Worm (Caenorhabditis elegans) whole organism, L2 larva: ENCODE data around the gene jip-1.

Experiments
- C34F6.9 ChIP-seq: fragments of 150-350 bp; optimal IDR thresholded peaks from 2 replicates; lab custom pipeline; 2014; ENCODE audit warnings: missing biosample characterization, missing genetic modification characterization
- F13H6.1 ChIP-seq: sonication (generic microtip); optimal IDR thresholded peaks from 2 replicates; lab custom pipeline; 2016; ENCODE audit warnings: missing genetic modification characterization, missing compliant biosample characterization
- Y55F3AM.14 ChIP-seq: fragments of 200-800 bp; sonication (Bioruptor generic); optimal IDR thresholded peaks from 2 replicates; lab custom pipeline; 2018; ENCODE audit warnings: mild to moderate bottlenecking, missing genetic modification characterization, missing compliant biosample characterization
- alr-1 ChIP-seq: fragments of 150-350 bp; optimal IDR thresholded peaks from 2 replicates; lab custom pipeline; 2014; ENCODE audit warnings: missing biosample characterization, missing genetic modification characterization
- aly-2 ChIP-seq: fragments of 150-350 bp; optimal IDR thresholded peaks from 2 replicates; lab custom pipeline; 2014; ENCODE audit warnings: missing biosample characterization, missing genetic modification characterization
- ama-1 ChIP-seq: fragments of 150-350 bp; optimal IDR thresholded peaks from 2 replicates; lab custom pipeline; 2018; ENCODE audit warnings: inconsistent platforms
- crh-2 ChIP-seq: sonication (generic microtip); optimal IDR thresholded peaks from 2 replicates; lab custom pipeline; 2017; ENCODE audit warnings: missing biosample characterization, missing genetic modification characterization
- dmd-4 ChIP-seq: sonication (generic microtip); optimal IDR thresholded peaks from 2 replicates; lab custom pipeline; 2017; ENCODE audit warnings: missing biosample characterization, missing genetic modification characterization
- egl-27 ChIP-seq: sonication (generic microtip); optimal IDR thresholded peaks from 3 replicates; lab custom pipeline; 2017; ENCODE audit warnings: missing biosample characterization, missing genetic modification reagents, missing genetic modification characterization
- elt-1 ChIP-seq: fragments of 150-350 bp; optimal IDR thresholded peaks from 2 replicates; lab custom pipeline; 2014; ENCODE audit warnings: missing biosample characterization, missing genetic modification characterization
- elt-3 ChIP-seq: sonication (generic microtip); optimal IDR thresholded peaks from 2 replicates; lab custom pipeline; 2017; ENCODE audit warnings: missing biosample characterization, missing genetic modification characterization
- fos-1 ChIP-seq: fragments of 150-350 bp; optimal IDR thresholded peaks from 2 replicates; lab custom pipeline; 2014; ENCODE audit warnings: missing biosample characterization, missing genetic modification characterization
- gmeb-1 ChIP-seq: fragments of 150-350 bp; optimal IDR thresholded peaks from 2 replicates; lab custom pipeline; 2014; ENCODE audit warnings: missing biosample characterization, missing genetic modification characterization
- lin-11 ChIP-seq: fragments of 150-350 bp; sonication (generic microtip); optimal IDR thresholded peaks from 2 replicates; lab custom pipeline; 2014; ENCODE audit warnings: missing biosample characterization, missing genetic modification characterization, inconsistent platforms, mixed read lengths
- lin-39 ChIP-seq: fragments of 150-350 bp; optimal IDR thresholded peaks from 2 replicates; lab custom pipeline; 2014; ENCODE audit warnings: missing biosample characterization, missing genetic modification reagents, missing genetic modification characterization
- mab-5 ChIP-seq: fragments of 150-350 bp; optimal IDR thresholded peaks from 2 replicates; lab custom pipeline; 2014; ENCODE audit warnings: missing biosample characterization, missing genetic modification characterization
- mbf-1 ChIP-seq: sonication (generic microtip); optimal IDR thresholded peaks from 2 replicates; lab custom pipeline; 2017; ENCODE audit warnings: missing biosample characterization, missing genetic modification characterization
- mdl-1 ChIP-seq, 2 experiments: fragments of 150-350 bp in 1 of 2; sonication (generic microtip) in 1 of 2; optimal IDR thresholded peaks; 2 replicates each; lab custom pipeline; 2017; ENCODE audit warnings: missing biosample characterization in 2 of 2, missing genetic modification characterization in 2 of 2
- nhr-11 ChIP-seq: fragments of 150-350 bp; optimal IDR thresholded peaks from 2 replicates; lab custom pipeline; 2014; ENCODE audit warnings: missing biosample characterization, missing genetic modification characterization
- nhr-129 ChIP-seq: fragments of 150-350 bp; optimal IDR thresholded peaks from 2 replicates; lab custom pipeline; 2014; ENCODE audit warnings: missing biosample characterization, missing genetic modification characterization
- nhr-21 ChIP-seq: fragments of 150-350 bp; optimal IDR thresholded peaks from 2 replicates; lab custom pipeline; 2014; ENCODE audit warnings: missing biosample characterization, missing genetic modification characterization
- nhr-23 ChIP-seq: fragments of 150-350 bp; optimal IDR thresholded peaks from 2 replicates; lab custom pipeline; 2014; ENCODE audit warnings: missing biosample characterization, missing genetic modification reagents, missing genetic modification characterization
- nhr-237 ChIP-seq: fragments of 150-350 bp; optimal IDR thresholded peaks from 2 replicates; lab custom pipeline; 2014; ENCODE audit warnings: missing biosample characterization, missing genetic modification characterization
- nhr-25 ChIP-seq: fragments of 150-350 bp; sonication (generic microtip); optimal IDR thresholded peaks from 3 replicates; lab custom pipeline; 2014; ENCODE audit warnings: missing biosample characterization, missing genetic modification characterization
- nhr-77 ChIP-seq: fragments of 150-350 bp; optimal IDR thresholded peaks from 2 replicates; lab custom pipeline; 2014; ENCODE audit warnings: missing biosample characterization, missing genetic modification characterization
- sma-3 ChIP-seq: sonication (generic microtip); optimal IDR thresholded peaks from 2 replicates; lab custom pipeline; 2016; ENCODE audit warnings: missing genetic modification reagents, missing genetic modification characterization, missing compliant biosample characterization
- sma-9 ChIP-seq, 2 experiments: fragments of 150-350 bp in 1 of 2; sonication (generic microtip) in 1 of 2; optimal IDR thresholded peaks; 2 replicates each; lab custom pipeline; 2014 to 2016; ENCODE audit warnings: missing genetic modification characterization in 2 of 2, mild to moderate bottlenecking in 1 of 2, missing biosample characterization in 1 of 2, missing compliant biosample characterization in 1 of 2, missing genetic modification reagents in 1 of 2, moderate library complexity in 1 of 2
- unc-39 ChIP-seq: fragments of 150-350 bp; optimal IDR thresholded peaks from 2 replicates; lab custom pipeline; 2014; ENCODE audit warnings: missing biosample characterization, missing genetic modification characterization
- unc-55 ChIP-seq: fragments of 150-350 bp; sonication (generic microtip); optimal IDR thresholded peaks from 3 replicates; lab custom pipeline; 2014; ENCODE audit warnings: missing biosample characterization, missing genetic modification reagents, missing genetic modification characterization
- unc-62 ChIP-seq: fragments of 150-350 bp; optimal IDR thresholded peaks from 2 replicates; lab custom pipeline; 2014; ENCODE audit warnings: missing biosample characterization, missing genetic modification reagents, missing genetic modification characterization
- zag-1 ChIP-seq: fragments of 150-350 bp; optimal IDR thresholded peaks from 2 replicates; lab custom pipeline; 2014; ENCODE audit warnings: missing biosample characterization, missing genetic modification characterization
- ztf-1 ChIP-seq: fragments of 200-800 bp; sonication (Bioruptor generic); conservative IDR thresholded peaks from 2 replicates; pipeline ENCODE4 v1.3.6; 2022; ENCODE audit warnings: missing genetic modification characterization, missing compliant biosample characterization
- ztf-4 ChIP-seq: fragments of 150-350 bp; optimal IDR thresholded peaks from 2 replicates; lab custom pipeline; 2014; ENCODE audit warnings: missing biosample characterization, missing genetic modification characterization

jip-1 gene

ce11 chrII:1297044-1297696 is 29.6 kb upstream of the jip-1 start:
- TF ChIP-seq mab-5: no peak
- no peak for TF ChIP-seq nhr-21 (tag; lab: Kevin White, UChicago)
- no peak for TF ChIP-seq sma-9 (GFP tag; optimal IDR thresholded peaks at IDR 0.05; lab: Kevin White, UChicago)
- TF ChIP-seq sma-9 (tag; optimal IDR thresholded peaks at IDR 0.05; lab: Kevin White, UChicago): no peak
- peak; percentile 1 for TF ChIP-seq fos-1
- no peak for TF ChIP-seq elt-3 (tag; lab: Kevin White, UChicago)
- no peak for TF ChIP-seq egl-27
- TF ChIP-seq, all 48 proteins: peak for 1

- TF ChIP-seq aly-2 (tag; lab: Kevin White, UChicago) (no peak), fos-1 (peak; percentile 1)
- TF ChIP-seq, all 48 proteins: peak for 1
These were observed 29.1 kb upstream of the jip-1 start for ce11 chrII:1297697-1298093.

- TF ChIP-seq sma-3 (GFP tag; lab: Kevin White, UChicago) (no peak), mbf-1 (tag; lab: Kevin White, UChicago) (no peak), nhr-11 (tag; lab: Kevin White, UChicago) (no peak), ztf-1 (GFP tag; lab: Robert Waterston, UW) (no peak), unc-62 (GFP tag; lab: Kevin White, UChicago) (no peak), nhr-237 (tag; lab: Kevin White, UChicago) (no peak), elt-1 (no peak), unc-55 (GFP tag; lab: Kevin White, UChicago) (no peak), unc-39 (tag; lab: Kevin White, UChicago) (no peak), nhr-21 (tag; lab: Kevin White, UChicago) (no peak), lin-39 (tag; lab: Kevin White, UChicago) (no peak), alr-1 (tag; lab: Kevin White, UChicago) (no peak), gmeb-1 (tag; lab: Kevin White, UChicago) (no peak), nhr-129 (tag; lab: Kevin White, UChicago) (no peak), C34F6.9 (tag; lab: Kevin White, UChicago) (no peak), zag-1 (tag; lab: Kevin White, UChicago) (no peak)
These were observed 28.6 kb upstream of the jip-1 start, which contains the start of gene Y57G7A.1 for ce11 chrII:1298169-1298568. TSS of gene Y57G7A.1 (plus strand) at chrII:1298469.

- no peak for TF ChIP-seq ztf-4 (tag; lab: Kevin White, UChicago)
- TF ChIP-seq nhr-23 (tag; lab: Kevin White, UChicago): no peak
- no peak for TF ChIP-seq dmd-4
- no peak for TF ChIP-seq F13H6.1 (tag; lab: Kevin White, UChicago)
- no peak for TF ChIP-seq ama-1 (lab: Kevin White, UChicago)
- TF ChIP-seq unc-55 (GFP tag; lab: Kevin White, UChicago): no peak
- no peak for TF ChIP-seq crh-2 (tag; lab: Kevin White, UChicago)
- no peak for TF ChIP-seq mbf-1 (tag; lab: Kevin White, UChicago)
- TF ChIP-seq sma-3 (GFP tag; lab: Kevin White, UChicago): no peak
- no peak for TF ChIP-seq nhr-25
- TF ChIP-seq lin-11 (tag; lab: Kevin White, UChicago): no peak
- TF ChIP-seq gmeb-1 (tag; lab: Kevin White, UChicago): no peak
These were observed 25.2 kb upstream of the jip-1 start, which contains the start of gene glb-31 for ce11 chrII:1301554-1301953. TSS of gene glb-31 (minus strand) at chrII:1301654.

- TF ChIP-seq lin-39 (tag; lab: Kevin White, UChicago) (no peak), Y55F3AM.14 (no peak), mdl-1 (tag; optimal IDR thresholded peaks at IDR 0.05; lab: Kevin White, UChicago) (no peak), nhr-23 (tag; lab: Kevin White, UChicago) (no peak), unc-62 (GFP tag; lab: Kevin White, UChicago) (no peak), zag-1 (tag; lab: Kevin White, UChicago) (no peak), nhr-77 (tag; lab: Kevin White, UChicago) (no peak), elt-1 (no peak)
These were observed 20.8 kb upstream of the jip-1 start, which contains the start of gene emc-2 for ce11 chrII:1306036-1306435. TSS of gene emc-2 (minus strand) at chrII:1306136.
